Fruit fly (Drosophila melanogaster) whole organism, embryonic: Measurements from ENCODE around the gene CG43248.
A peak's percentile ranks its signal among the peaks of the same experiment; 100 is the strongest.

Experiments used
- ATbp ChIP-seq: fragments of 200-800 bp; sonication (Bioruptor generic); optimal IDR thresholded peaks from 2 replicates; lab custom pipeline; 2017; ENCODE audit warnings: missing biosample characterization, mild to moderate bottlenecking, missing genetic modification characterization, missing genetic modification reagents
- Asciz ChIP-seq: fragments of 200-800 bp; sonication (Bioruptor generic); optimal IDR thresholded peaks from 2 replicates; lab custom pipeline; 2017; ENCODE audit warnings: missing biosample characterization, mild to moderate bottlenecking, missing genetic modification characterization, missing genetic modification reagents
- Bgb ChIP-seq: fragments of 200-800 bp; sonication (Bioruptor generic); IDR thresholded peaks from 2 replicates; pipeline ENCODE4 v1.3.6; 2022; ENCODE audit warnings: missing biosample characterization, missing genetic modification characterization; ENCODE audit not compliant: partially characterized antibody
- C15 ChIP-seq: fragments of 200-800 bp; sonication (Bioruptor generic); IDR thresholded peaks from 3 replicates; pipeline ENCODE4 v1.3.6; 2022; ENCODE audit warnings: missing biosample characterization, missing genetic modification characterization
- CG10462 ChIP-seq: fragments of 200-800 bp; sonication (Bioruptor generic); optimal IDR thresholded peaks from 2 replicates; lab custom pipeline; 2016; ENCODE audit warnings: missing biosample characterization, missing genetic modification characterization
- CG11085 ChIP-seq: fragments of 200-800 bp; sonication (Bioruptor generic); IDR thresholded peaks from 2 replicates; pipeline ENCODE4 v1.3.6; 2022; ENCODE audit warnings: missing biosample characterization, missing genetic modification characterization
- CG12071 ChIP-seq: fragments of 200-800 bp; sonication (Bioruptor generic); optimal IDR thresholded peaks from 3 replicates; lab custom pipeline; 2018; ENCODE audit warnings: missing biosample characterization, mild to moderate bottlenecking, missing genetic modification characterization
- CG13287 ChIP-seq: fragments of 200-800 bp; sonication (Bioruptor generic); IDR thresholded peaks from 2 replicates; pipeline ENCODE4 v1.3.6; 2022; ENCODE audit warnings: missing biosample characterization, missing genetic modification characterization; ENCODE audit not compliant: partially characterized antibody
- CG13624 ChIP-seq: fragments of 200-800 bp; sonication (Bioruptor generic); optimal IDR thresholded peaks from 2 replicates; lab custom pipeline; 2016; ENCODE audit warnings: missing biosample characterization, missing genetic modification characterization
- CG14667 ChIP-seq: fragments of 200-800 bp; sonication (Bioruptor generic); IDR thresholded peaks from 2 replicates; pipeline ENCODE4 v1.3.6; 2022; ENCODE audit warnings: missing biosample characterization, missing genetic modification characterization
- CG14965 ChIP-seq: fragments of 200-800 bp; sonication (Bioruptor generic); optimal IDR thresholded peaks from 2 replicates; lab custom pipeline; 2016; ENCODE audit warnings: missing biosample characterization, missing genetic modification characterization, borderline replicate concordance
- CG15601 ChIP-seq: fragments of 200-800 bp; sonication (Bioruptor generic); optimal IDR thresholded peaks from 3 replicates; lab custom pipeline; 2019; ENCODE audit warnings: missing biosample characterization, mild to moderate bottlenecking, missing genetic modification characterization, moderate library complexity
- CG17568 ChIP-seq: fragments of 200-800 bp; sonication (Bioruptor generic); optimal IDR thresholded peaks from 2 replicates; lab custom pipeline; 2018; ENCODE audit warnings: missing biosample characterization, mild to moderate bottlenecking, missing genetic modification characterization, moderate library complexity
- CG2120 ChIP-seq: fragments of 200-800 bp; sonication (Bioruptor generic); optimal IDR thresholded peaks from 3 replicates; lab custom pipeline; 2016; ENCODE audit warnings: missing biosample characterization, missing genetic modification characterization
- CG30403 ChIP-seq: fragments of 200-800 bp; sonication (Bioruptor generic); optimal IDR thresholded peaks from 3 replicates; lab custom pipeline; 2016; ENCODE audit warnings: missing biosample characterization, missing genetic modification characterization
- CG4707 ChIP-seq: fragments of 200-800 bp; sonication (Bioruptor generic); optimal IDR thresholded peaks from 2 replicates; lab custom pipeline; 2018; ENCODE audit warnings: missing biosample characterization, mild to moderate bottlenecking, missing genetic modification characterization, moderate library complexity
- CG6791 ChIP-seq: fragments of 200-800 bp; sonication (Bioruptor generic); IDR thresholded peaks from 3 replicates; pipeline ENCODE4 v1.3.6; 2022; ENCODE audit warnings: missing biosample characterization, missing genetic modification characterization; ENCODE audit not compliant: partially characterized antibody
- CG6854 ChIP-seq: fragments of 200-800 bp; sonication (Bioruptor generic); optimal IDR thresholded peaks from 3 replicates; lab custom pipeline; 2017; ENCODE audit warnings: missing biosample characterization, mild to moderate bottlenecking, missing genetic modification characterization
- CG8089 ChIP-seq: fragments of 200-800 bp; sonication (Bioruptor generic); optimal IDR thresholded peaks from 3 replicates; lab custom pipeline; 2016; ENCODE audit warnings: missing biosample characterization, missing genetic modification characterization
- CG9437 ChIP-seq: fragments of 200-800 bp; sonication (Bioruptor generic); optimal IDR thresholded peaks from 2 replicates; lab custom pipeline; 2018; ENCODE audit warnings: missing biosample characterization, mild to moderate bottlenecking, missing genetic modification characterization
- CG9727 ChIP-seq: fragments of 200-800 bp; sonication (Bioruptor generic); optimal IDR thresholded peaks from 3 replicates; lab custom pipeline; 2017; ENCODE audit warnings: missing biosample characterization, mild to moderate bottlenecking, missing genetic modification characterization
- Doc2 ChIP-seq: fragments of 200-800 bp; sonication (Bioruptor generic); IDR thresholded peaks from 2 replicates; pipeline ENCODE4 v1.3.6; 2022; ENCODE audit warnings: missing biosample characterization, missing genetic modification characterization
- Fer2 ChIP-seq: fragments of 200-800 bp; sonication (Bioruptor generic); optimal IDR thresholded peaks from 2 replicates; lab custom pipeline; 2018; ENCODE audit warnings: missing biosample characterization, mild to moderate bottlenecking, missing genetic modification characterization, moderate library complexity
- Hey ChIP-seq: fragments of 200-800 bp; sonication (Bioruptor generic); optimal IDR thresholded peaks from 3 replicates; lab custom pipeline; 2018; ENCODE audit warnings: missing biosample characterization, mild to moderate bottlenecking, missing genetic modification characterization
- Lhr ChIP-seq: fragments of 200-800 bp; sonication (Bioruptor generic); optimal IDR thresholded peaks from 3 replicates; lab custom pipeline; 2017; ENCODE audit warnings: mild to moderate bottlenecking, missing biosample characterization, missing genetic modification reagents, missing genetic modification characterization
- MTF-1 ChIP-seq: fragments of 200-800 bp; sonication (Bioruptor generic); optimal IDR thresholded peaks from 2 replicates; lab custom pipeline; 2018; ENCODE audit warnings: missing biosample characterization, mild to moderate bottlenecking, missing genetic modification characterization, borderline replicate concordance
- Meics ChIP-seq: fragments of 200-800 bp; sonication (Bioruptor generic); optimal IDR thresholded peaks from 2 replicates; lab custom pipeline; 2017; ENCODE audit warnings: missing biosample characterization, mild to moderate bottlenecking, missing genetic modification characterization
- Nf-YB ChIP-seq: fragments of 200-800 bp; sonication (Bioruptor generic); optimal IDR thresholded peaks from 3 replicates; lab custom pipeline; 2019; ENCODE audit warnings: missing biosample characterization, mild to moderate bottlenecking, missing genetic modification characterization, moderate library complexity
- Six4 ChIP-seq: fragments of 200-800 bp; sonication (Bioruptor generic); optimal IDR thresholded peaks from 2 replicates; lab custom pipeline; 2016; ENCODE audit warnings: missing biosample characterization, missing genetic modification characterization
- amos ChIP-seq: fragments of 200-800 bp; sonication (Bioruptor generic); IDR thresholded peaks from 2 replicates; pipeline ENCODE4 v1.3.6; 2022; ENCODE audit warnings: missing biosample characterization, missing genetic modification characterization; ENCODE audit not compliant: partially characterized antibody
- az2 ChIP-seq: fragments of 200-800 bp; sonication (Bioruptor generic); optimal IDR thresholded peaks from 3 replicates; lab custom pipeline; 2016; ENCODE audit warnings: missing biosample characterization, missing genetic modification characterization
- bab2 ChIP-seq: fragments of 200-800 bp; sonication (Bioruptor generic); optimal IDR thresholded peaks from 2 replicates; lab custom pipeline; 2016; ENCODE audit warnings: missing biosample characterization, missing genetic modification characterization
- btn ChIP-seq: fragments of 200-800 bp; sonication (Bioruptor generic); optimal IDR thresholded peaks from 2 replicates; lab custom pipeline; 2016; ENCODE audit warnings: missing biosample characterization, missing genetic modification characterization
- cg ChIP-seq: fragments of 200-800 bp; sonication (Bioruptor generic); optimal IDR thresholded peaks from 3 replicates; lab custom pipeline; 2019; ENCODE audit warnings: missing biosample characterization, mild to moderate bottlenecking, missing genetic modification characterization, moderate library complexity
- da ChIP-seq: fragments of 200-800 bp; sonication (Bioruptor generic); optimal IDR thresholded peaks from 2 replicates; lab custom pipeline; 2016; ENCODE audit warnings: missing biosample characterization, missing genetic modification characterization
- ftz-f1 ChIP-seq: fragments of 200-800 bp; sonication (Bioruptor generic); optimal IDR thresholded peaks from 2 replicates; lab custom pipeline; 2016; ENCODE audit warnings: missing biosample characterization, missing genetic modification characterization
- grau ChIP-seq: fragments of 200-800 bp; optimal IDR thresholded peaks from 3 replicates; lab custom pipeline; 2019; ENCODE audit warnings: missing biosample characterization, mild to moderate bottlenecking, missing genetic modification characterization, moderate library complexity
- gt ChIP-seq: fragments of 200-800 bp; sonication (Bioruptor generic); IDR thresholded peaks from 2 replicates; pipeline ENCODE4 v1.3.6; 2022; ENCODE audit warnings: missing biosample characterization, missing genetic modification characterization
- hkb ChIP-seq, 2 experiments: fragments of 200-800 bp in 1 of 2; fragments of >200 bp in 1 of 2; sonication (Bioruptor generic) in 1 of 2; IDR thresholded peaks in 1 of 2; optimal IDR thresholded peaks in 1 of 2; 2 replicates each; pipeline versions ENCODE4 v1.3.6 to Lab custom; 2017 to 2022; ENCODE audit warnings: missing biosample characterization in 1 of 2, missing genetic modification characterization in 1 of 2
- jing ChIP-seq: fragments of 200-800 bp; sonication (Bioruptor generic); optimal IDR thresholded peaks from 2 replicates; lab custom pipeline; 2018; ENCODE audit warnings: missing biosample characterization, mild to moderate bottlenecking, missing genetic modification characterization
- lilli ChIP-seq: fragments of 200-800 bp; sonication (Bioruptor generic); optimal IDR thresholded peaks from 3 replicates; lab custom pipeline; 2016; ENCODE audit warnings: missing biosample characterization, missing genetic modification characterization
- lov ChIP-seq, 2 experiments: fragments of 200-800 bp in 1 of 2; fragments of >200 bp in 1 of 2; sonication (Bioruptor generic) in 1 of 2; IDR thresholded peaks in 1 of 2; optimal IDR thresholded peaks in 1 of 2; 2 replicates in 1 of 2; 3 replicates in 1 of 2; pipeline versions ENCODE4 v1.3.6 to Lab custom; 2017 to 2022; ENCODE audit warnings: missing biosample characterization in 1 of 2, missing genetic modification characterization in 1 of 2
- nerfin-1 ChIP-seq: fragments of 200-800 bp; sonication (Bioruptor generic); optimal IDR thresholded peaks from 3 replicates; lab custom pipeline; 2019; ENCODE audit warnings: missing biosample characterization, mild to moderate bottlenecking, missing genetic modification characterization, moderate library complexity
- nerfin-2 ChIP-seq: fragments of 200-800 bp; sonication (Bioruptor generic); IDR thresholded peaks from 2 replicates; pipeline ENCODE4 v1.3.6; 2022; ENCODE audit warnings: missing biosample characterization, missing genetic modification characterization; ENCODE audit not compliant: partially characterized antibody
- odd ChIP-seq: fragments of 200-800 bp; sonication (Bioruptor generic); optimal IDR thresholded peaks from 2 replicates; lab custom pipeline; 2017; ENCODE audit warnings: missing biosample characterization, mild to moderate bottlenecking, missing genetic modification characterization
- run ChIP-seq: fragments of 200-800 bp; sonication (Bioruptor generic); optimal IDR thresholded peaks from 3 replicates; lab custom pipeline; 2018; ENCODE audit warnings: missing biosample characterization, mild to moderate bottlenecking, missing genetic modification characterization
- sd ChIP-seq: fragments of 200-800 bp; sonication (Bioruptor generic); optimal IDR thresholded peaks from 3 replicates; lab custom pipeline; 2018; ENCODE audit warnings: missing biosample characterization, mild to moderate bottlenecking, missing genetic modification characterization, moderate library complexity
- vfl ChIP-seq: fragments of 200-800 bp; sonication (Bioruptor generic); optimal IDR thresholded peaks from 2 replicates; lab custom pipeline; 2016; ENCODE audit warnings: missing biosample characterization, missing genetic modification characterization

CG43248 gene

DNA sequence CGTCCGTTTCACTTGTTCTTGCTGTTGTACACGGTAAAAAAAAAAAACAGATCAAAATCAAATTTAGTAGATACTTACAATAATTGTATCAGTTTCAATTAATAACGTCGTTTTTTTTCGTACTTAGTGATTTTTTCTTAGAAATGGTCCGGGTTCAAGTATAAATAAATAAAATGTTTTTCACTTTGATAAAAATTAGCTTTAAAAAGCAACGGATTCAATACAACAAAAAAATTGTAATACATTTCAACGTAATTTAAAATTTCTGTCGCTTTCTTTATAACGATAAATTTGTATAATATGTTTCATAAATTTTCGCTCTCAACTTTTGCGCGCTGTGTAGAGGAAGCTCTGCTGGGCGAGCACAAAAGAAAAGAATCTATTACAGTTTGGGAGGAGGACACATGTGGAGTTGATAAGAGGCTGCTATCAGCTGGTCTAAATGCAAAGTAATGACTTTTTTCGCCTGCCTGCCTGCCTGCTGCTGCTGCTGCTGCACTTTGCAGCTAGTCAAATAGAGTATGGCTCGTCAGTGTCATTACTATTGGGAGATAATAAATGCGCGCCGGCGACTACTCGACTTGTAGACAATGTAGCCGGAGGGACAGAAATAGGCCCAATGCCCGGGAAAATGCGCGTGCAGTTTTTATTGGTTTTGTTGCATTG, 6.8 kb upstream of the CG43248 start (continued):
- TF ChIP-seq cg (no peak), Meics (GFP tag; lab: Kevin White, UChicago) (peak; percentile 66), MTF-1 (GFP tag; lab: Kevin White, UChicago) (no peak), CG2120 (GFP tag; lab: Kevin White, UChicago) (peak; percentile 74), CG9727 (GFP tag; lab: Kevin White, UChicago) (peak; percentile 89), bab2 (peak; percentile 39), odd (GFP tag; lab: Kevin White, UChicago) (peak; percentile 65), lov (optimal IDR thresholded peaks at IDR 0.05; lab: Kevin White, UChicago) (no peak), lov (GFP tag; IDR thresholded peaks at IDR 0.05; lab: Robert Waterston, UW) (no peak), Fer2 (no peak), CG14667 (GFP tag; lab: Robert Waterston, UW) (no peak), hkb (optimal IDR thresholded peaks at IDR 0.05; lab: Kevin White, UChicago) (no peak), hkb (GFP tag; IDR thresholded peaks at IDR 0.05; lab: Robert Waterston, UW) (0 out of 2 replicates have a peak, but pooled peaks have one; percentile 54), da (no peak), CG17568 (GFP tag; lab: Kevin White, UChicago) (peak; percentile 5), az2 (GFP tag; lab: Kevin White, UChicago) (peak; percentile 68), Six4 (GFP tag; lab: Kevin White, UChicago) (peak; percentile 0), CG13624 (GFP tag; lab: Kevin White, UChicago) (peak; percentile 24), gt (GFP tag; lab: Robert Waterston, UW) (no peak), lilli (GFP tag; lab: Kevin White, UChicago) (peak; percentile 63), CG10462 (peak; percentile 35), nerfin-2 (GFP tag; lab: Robert Waterston, UW) (no peak), CG6854 (GFP tag; lab: Kevin White, UChicago) (peak; percentile 54), Nf-YB (GFP tag; lab: Kevin White, UChicago) (peak; percentile 53), Doc2 (GFP tag; lab: Robert Waterston, UW) (no peak), sd (peak; percentile 4), CG30403 (GFP tag; lab: Kevin White, UChicago) (peak; percentile 81), CG12071 (GFP tag; lab: Kevin White, UChicago) (no peak), CG14965 (GFP tag; lab: Kevin White, UChicago) (no peak), jing (GFP tag; lab: Kevin White, UChicago) (peak; percentile 23), CG11085 (no peak), grau (peak; percentile 78), Bgb (GFP tag; lab: Robert Waterston, UW) (no peak), ftz-f1 (GFP tag; lab: Kevin White, UChicago) (no peak), ATbp (GFP tag; lab: Kevin White, UChicago) (peak; percentile 54), Lhr (GFP tag; lab: Kevin White, UChicago) (no peak), CG13287 (no peak), nerfin-1 (tag; lab: Kevin White, UChicago) (peak; percentile 58), CG8089 (no peak), amos (no peak), Asciz (GFP tag; lab: Kevin White, UChicago) (peak; percentile 75), Hey (tag; lab: Kevin White, UChicago) (no peak), vfl (GFP tag; lab: Kevin White, UChicago) (no peak), btn (GFP tag; lab: Kevin White, UChicago) (peak; percentile 1), CG4707 (GFP tag; lab: Kevin White, UChicago) (no peak), CG15601 (tag; lab: Kevin White, UChicago) (peak; percentile 63), run (tag; lab: Kevin White, UChicago) (peak; percentile 3), CG6791 (no peak), C15 (GFP tag; lab: Robert Waterston, UW) (no peak), CG9437 (GFP tag; lab: Kevin White, UChicago) (peak; percentile 70)
